Fruit fly (Drosophila melanogaster): Measurements from ENCODE around the gene Cox10.

DNA sequence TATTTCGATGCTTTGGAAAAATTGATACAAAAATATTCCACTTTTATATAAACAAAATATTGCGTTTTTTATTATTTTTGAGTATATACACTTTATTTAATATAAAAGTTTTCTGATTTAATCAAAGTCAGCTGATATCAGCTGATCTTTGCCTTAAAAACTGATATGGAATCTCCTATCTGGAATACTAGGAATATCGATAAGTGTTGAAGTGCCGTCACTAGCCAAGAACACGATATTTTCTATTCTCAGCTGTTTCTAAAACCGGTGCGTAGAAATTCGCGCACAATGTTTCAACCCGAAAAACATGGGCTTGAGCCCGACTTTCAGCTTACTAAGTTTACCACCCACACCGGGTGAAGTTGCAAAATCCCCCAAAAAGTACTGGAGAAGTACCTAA is 11.2 kb downstream of the Cox10 start, which contains the start of gene Sps2:
- TF ChIP-seq Clk (GFP tag; optimal IDR thresholded peaks at IDR 0.05) (no peak), tj (GFP tag; optimal IDR thresholded peaks at IDR 0.05) (peak; percentile 25), CG7045 (GFP tag; optimal IDR thresholded peaks at IDR 0.05) (no peak), Crg-1 (GFP tag; optimal IDR thresholded peaks at IDR 0.05) (no peak)

Data from whole organism, adult.